Worm (Caenorhabditis elegans): ENCODE data around the gene B0432.10.

- TF ChIP-seq him-1 (tag; optimal IDR thresholded peaks at IDR 0.05): no peak
- TF ChIP-seq W03F9.2 (tag; optimal IDR thresholded peaks at IDR 0.05): no peak
- no peak for TF ChIP-seq dao-5 (tag; optimal IDR thresholded peaks at IDR 0.05)
Observed at ce11 chrII:321183-321582, 35.1 kb upstream of the B0432.10 start.
